Worm (Caenorhabditis elegans) whole organism, L2 larva: ENCODE results near the gene ZC262.2.

Experiments
- C34F6.9 ChIP-seq: fragments of 150-350 bp; optimal IDR thresholded peaks from 2 replicates; lab custom pipeline; 2014; ENCODE audit warnings: missing biosample characterization, missing genetic modification characterization
- F13H6.1 ChIP-seq: sonication (generic microtip); optimal IDR thresholded peaks from 2 replicates; lab custom pipeline; 2016; ENCODE audit warnings: missing genetic modification characterization, missing compliant biosample characterization
- R02D3.7 ChIP-seq: fragments of 150-350 bp; optimal IDR thresholded peaks from 2 replicates; lab custom pipeline; 2014; ENCODE audit warnings: missing biosample characterization, missing genetic modification characterization
- Y55F3AM.14 ChIP-seq: fragments of 200-800 bp; sonication (Bioruptor generic); optimal IDR thresholded peaks from 2 replicates; lab custom pipeline; 2018; ENCODE audit warnings: mild to moderate bottlenecking, missing genetic modification characterization, missing compliant biosample characterization
- ZK546.5 ChIP-seq: sonication (generic microtip); optimal IDR thresholded peaks from 2 replicates; lab custom pipeline; 2017; ENCODE audit warnings: missing biosample characterization, missing genetic modification characterization
- alr-1 ChIP-seq: fragments of 150-350 bp; optimal IDR thresholded peaks from 2 replicates; lab custom pipeline; 2014; ENCODE audit warnings: missing biosample characterization, missing genetic modification characterization
- aly-2 ChIP-seq: fragments of 150-350 bp; optimal IDR thresholded peaks from 2 replicates; lab custom pipeline; 2014; ENCODE audit warnings: missing biosample characterization, missing genetic modification characterization
- ama-1 ChIP-seq: fragments of 150-350 bp; optimal IDR thresholded peaks from 2 replicates; lab custom pipeline; 2018; ENCODE audit warnings: inconsistent platforms
- blmp-1 ChIP-seq: sonication (generic microtip); optimal IDR thresholded peaks from 2 replicates; lab custom pipeline; 2017; ENCODE audit warnings: missing genetic modification characterization, mild to moderate bottlenecking, missing compliant biosample characterization, antibody characterized with exemption, moderate library complexity; ENCODE audit not compliant: insufficient read depth
- crh-2 ChIP-seq: sonication (generic microtip); optimal IDR thresholded peaks from 2 replicates; lab custom pipeline; 2017; ENCODE audit warnings: missing biosample characterization, missing genetic modification characterization
- dmd-4 ChIP-seq: sonication (generic microtip); optimal IDR thresholded peaks from 2 replicates; lab custom pipeline; 2017; ENCODE audit warnings: missing biosample characterization, missing genetic modification characterization
- egl-27 ChIP-seq: sonication (generic microtip); optimal IDR thresholded peaks from 3 replicates; lab custom pipeline; 2017; ENCODE audit warnings: missing biosample characterization, missing genetic modification reagents, missing genetic modification characterization
- elt-1 ChIP-seq: fragments of 150-350 bp; optimal IDR thresholded peaks from 2 replicates; lab custom pipeline; 2014; ENCODE audit warnings: missing biosample characterization, missing genetic modification characterization
- elt-3 ChIP-seq: sonication (generic microtip); optimal IDR thresholded peaks from 2 replicates; lab custom pipeline; 2017; ENCODE audit warnings: missing biosample characterization, missing genetic modification characterization
- fos-1 ChIP-seq: fragments of 150-350 bp; optimal IDR thresholded peaks from 2 replicates; lab custom pipeline; 2014; ENCODE audit warnings: missing biosample characterization, missing genetic modification characterization
- lin-11 ChIP-seq: fragments of 150-350 bp; sonication (generic microtip); optimal IDR thresholded peaks from 2 replicates; lab custom pipeline; 2014; ENCODE audit warnings: missing biosample characterization, missing genetic modification characterization, inconsistent platforms, mixed read lengths
- lin-13 ChIP-seq: fragments of 150-350 bp; optimal IDR thresholded peaks from 2 replicates; lab custom pipeline; 2014; ENCODE audit warnings: missing biosample characterization, missing genetic modification reagents, missing genetic modification characterization
- lin-39 ChIP-seq: fragments of 150-350 bp; optimal IDR thresholded peaks from 2 replicates; lab custom pipeline; 2014; ENCODE audit warnings: missing biosample characterization, missing genetic modification reagents, missing genetic modification characterization
- lsy-2 ChIP-seq, 2 experiments: fragments of 150-350 bp in 1 of 2; sonication (generic microtip) in 1 of 2; optimal IDR thresholded peaks; 2 replicates each; lab custom pipeline; 2014 to 2017; ENCODE audit warnings: missing biosample characterization in 2 of 2, missing genetic modification characterization in 2 of 2
- mab-5 ChIP-seq: fragments of 150-350 bp; optimal IDR thresholded peaks from 2 replicates; lab custom pipeline; 2014; ENCODE audit warnings: missing biosample characterization, missing genetic modification characterization
- mbf-1 ChIP-seq: sonication (generic microtip); optimal IDR thresholded peaks from 2 replicates; lab custom pipeline; 2017; ENCODE audit warnings: missing biosample characterization, missing genetic modification characterization
- mdl-1 ChIP-seq, 2 experiments: fragments of 150-350 bp in 1 of 2; sonication (generic microtip) in 1 of 2; optimal IDR thresholded peaks; 2 replicates each; lab custom pipeline; 2017; ENCODE audit warnings: missing biosample characterization in 2 of 2, missing genetic modification characterization in 2 of 2
- nhr-10 ChIP-seq: sonication (generic microtip); optimal IDR thresholded peaks from 2 replicates; lab custom pipeline; 2017; ENCODE audit warnings: missing biosample characterization, missing genetic modification characterization
- nhr-11 ChIP-seq: fragments of 150-350 bp; optimal IDR thresholded peaks from 2 replicates; lab custom pipeline; 2014; ENCODE audit warnings: missing biosample characterization, missing genetic modification characterization
- nhr-12 ChIP-seq: fragments of 150-350 bp; optimal IDR thresholded peaks from 2 replicates; lab custom pipeline; 2014; ENCODE audit warnings: missing biosample characterization, missing genetic modification characterization
- nhr-129 ChIP-seq: fragments of 150-350 bp; optimal IDR thresholded peaks from 2 replicates; lab custom pipeline; 2014; ENCODE audit warnings: missing biosample characterization, missing genetic modification characterization
- nhr-21 ChIP-seq: fragments of 150-350 bp; optimal IDR thresholded peaks from 2 replicates; lab custom pipeline; 2014; ENCODE audit warnings: missing biosample characterization, missing genetic modification characterization
- nhr-23 ChIP-seq: fragments of 150-350 bp; optimal IDR thresholded peaks from 2 replicates; lab custom pipeline; 2014; ENCODE audit warnings: missing biosample characterization, missing genetic modification reagents, missing genetic modification characterization
- nhr-237 ChIP-seq: fragments of 150-350 bp; optimal IDR thresholded peaks from 2 replicates; lab custom pipeline; 2014; ENCODE audit warnings: missing biosample characterization, missing genetic modification characterization
- nhr-25 ChIP-seq: fragments of 150-350 bp; sonication (generic microtip); optimal IDR thresholded peaks from 3 replicates; lab custom pipeline; 2014; ENCODE audit warnings: missing biosample characterization, missing genetic modification characterization
- nhr-6 ChIP-seq: fragments of 150-350 bp; optimal IDR thresholded peaks from 2 replicates; lab custom pipeline; 2014; ENCODE audit warnings: missing biosample characterization, missing genetic modification characterization
- sem-4 ChIP-seq: fragments of 150-350 bp; optimal IDR thresholded peaks from 2 replicates; lab custom pipeline; 2014; ENCODE audit warnings: missing biosample characterization, missing genetic modification reagents, missing genetic modification characterization
- skn-1 ChIP-seq: sonication (generic microtip); optimal IDR thresholded peaks from 2 replicates; lab custom pipeline; 2017; ENCODE audit warnings: missing biosample characterization, missing genetic modification characterization
- sma-3 ChIP-seq: sonication (generic microtip); optimal IDR thresholded peaks from 2 replicates; lab custom pipeline; 2016; ENCODE audit warnings: missing genetic modification reagents, missing genetic modification characterization, missing compliant biosample characterization
- sma-9 ChIP-seq, 2 experiments: fragments of 150-350 bp in 1 of 2; sonication (generic microtip) in 1 of 2; optimal IDR thresholded peaks; 2 replicates each; lab custom pipeline; 2014 to 2016; ENCODE audit warnings: missing genetic modification characterization in 2 of 2, mild to moderate bottlenecking in 1 of 2, missing biosample characterization in 1 of 2, missing compliant biosample characterization in 1 of 2, missing genetic modification reagents in 1 of 2, moderate library complexity in 1 of 2
- snpc-4 ChIP-seq: fragments of 150-350 bp; optimal IDR thresholded peaks from 2 replicates; lab custom pipeline; 2014; ENCODE audit warnings: missing biosample characterization, missing genetic modification characterization
- unc-39 ChIP-seq: fragments of 150-350 bp; optimal IDR thresholded peaks from 2 replicates; lab custom pipeline; 2014; ENCODE audit warnings: missing biosample characterization, missing genetic modification characterization
- unc-55 ChIP-seq: fragments of 150-350 bp; sonication (generic microtip); optimal IDR thresholded peaks from 3 replicates; lab custom pipeline; 2014; ENCODE audit warnings: missing biosample characterization, missing genetic modification reagents, missing genetic modification characterization
- unc-62 ChIP-seq: fragments of 150-350 bp; optimal IDR thresholded peaks from 2 replicates; lab custom pipeline; 2014; ENCODE audit warnings: missing biosample characterization, missing genetic modification reagents, missing genetic modification characterization
- zag-1 ChIP-seq: fragments of 150-350 bp; optimal IDR thresholded peaks from 2 replicates; lab custom pipeline; 2014; ENCODE audit warnings: missing biosample characterization, missing genetic modification characterization
- ztf-1 ChIP-seq: fragments of 200-800 bp; sonication (Bioruptor generic); conservative IDR thresholded peaks from 2 replicates; pipeline ENCODE4 v1.3.6; 2022; ENCODE audit warnings: missing genetic modification characterization, missing compliant biosample characterization
- ztf-11 ChIP-seq: sonication (generic microtip); optimal IDR thresholded peaks from 2 replicates; lab custom pipeline; 2017; ENCODE audit warnings: missing biosample characterization, missing genetic modification characterization
- ztf-4 ChIP-seq: fragments of 150-350 bp; optimal IDR thresholded peaks from 2 replicates; lab custom pipeline; 2014; ENCODE audit warnings: missing biosample characterization, missing genetic modification characterization

ZC262.2 gene

DNA sequence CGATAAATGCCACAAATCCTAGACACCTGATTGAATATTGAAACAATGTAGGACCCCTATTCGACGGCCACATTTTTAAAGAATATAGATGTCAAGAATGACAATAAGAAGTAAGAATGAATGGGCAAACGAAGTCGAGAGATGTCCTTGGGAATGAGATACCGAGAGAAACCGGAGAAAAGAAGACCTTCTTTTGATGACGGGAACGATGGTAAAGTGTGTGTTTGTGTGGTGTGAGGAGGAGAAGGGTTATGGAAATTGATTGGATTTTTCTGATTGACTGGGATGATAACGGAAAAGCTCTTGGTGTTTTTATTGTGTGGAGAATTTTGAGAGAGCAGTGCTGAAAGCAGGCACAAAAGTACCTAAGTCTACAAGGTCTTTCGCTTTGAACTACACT lies 36.8 kb downstream of the ZC262.2 start, which contains the start of gene R05D3.9:
Gene R05D3.9 (minus strand): TSS at position 101 of the 400 bp plus-strand sequence.
- TF ChIP-seq crh-2 (tag; lab: Kevin White, UChicago) (no peak), aly-2 (tag; lab: Kevin White, UChicago) (no peak), lin-13 (GFP tag; lab: Kevin White, UChicago) (no peak), nhr-11 (tag; lab: Kevin White, UChicago) (no peak), ztf-11 (tag; lab: Kevin White, UChicago) (no peak), lin-39 (tag; lab: Kevin White, UChicago) (no peak), nhr-129 (no peak), nhr-10 (no peak), ZK546.5 (no peak), unc-55 (GFP tag; lab: Kevin White, UChicago) (no peak), ztf-1 (GFP tag; lab: Robert Waterston, UW) (no peak), nhr-23 (tag; lab: Kevin White, UChicago) (no peak), unc-62 (no peak), blmp-1 (tag; lab: Kevin White, UChicago) (no peak), mbf-1 (tag; lab: Kevin White, UChicago) (no peak), sma-9 (GFP tag; optimal IDR thresholded peaks at IDR 0.05; lab: Kevin White, UChicago) (no peak), sma-9 (tag; optimal IDR thresholded peaks at IDR 0.05; lab: Kevin White, UChicago) (no peak), dmd-4 (tag; lab: Kevin White, UChicago) (no peak), ama-1 (lab: Kevin White, UChicago) (no peak), nhr-6 (tag; lab: Kevin White, UChicago) (no peak)
- TF ChIP-seq, all 48 proteins: peak for 0

DNA sequence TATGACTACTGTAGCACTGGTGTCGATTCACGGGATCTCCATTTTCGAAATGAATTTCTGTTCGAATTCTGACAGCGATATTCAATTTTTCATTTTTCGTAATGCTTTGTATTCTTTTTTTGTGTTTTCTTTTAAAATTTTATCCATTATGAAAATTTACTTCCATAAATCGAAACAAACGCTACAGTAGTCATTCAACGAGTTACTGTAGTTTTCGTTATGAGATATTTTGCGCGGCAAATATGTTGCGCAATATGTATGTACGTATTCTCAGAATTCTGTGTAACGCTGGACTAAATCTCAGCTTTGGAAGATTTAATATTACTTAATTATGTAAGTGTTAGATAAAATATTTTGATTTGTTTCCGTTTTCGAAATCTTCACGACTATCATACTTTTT lies 37.3 kb downstream of the ZC262.2 start:
- TF ChIP-seq fos-1 (tag; lab: Kevin White, UChicago): no peak
- no peak for TF ChIP-seq alr-1 (tag; lab: Kevin White, UChicago)
- no peak for TF ChIP-seq ztf-11 (tag; lab: Kevin White, UChicago)
- no peak for TF ChIP-seq aly-2 (tag; lab: Kevin White, UChicago)
- TF ChIP-seq nhr-12: no peak
- TF ChIP-seq ama-1 (lab: Kevin White, UChicago): no peak
- TF ChIP-seq skn-1 (tag; lab: Kevin White, UChicago): no peak
- TF ChIP-seq sma-3 (GFP tag; lab: Kevin White, UChicago): no peak
- no peak for TF ChIP-seq elt-1 (tag; lab: Kevin White, UChicago)
- TF ChIP-seq lin-39 (tag; lab: Kevin White, UChicago): no peak
- no peak for TF ChIP-seq unc-62
- TF ChIP-seq mdl-1 (tag; optimal IDR thresholded peaks at IDR 0.05; lab: Kevin White, UChicago): no peak

DNA sequence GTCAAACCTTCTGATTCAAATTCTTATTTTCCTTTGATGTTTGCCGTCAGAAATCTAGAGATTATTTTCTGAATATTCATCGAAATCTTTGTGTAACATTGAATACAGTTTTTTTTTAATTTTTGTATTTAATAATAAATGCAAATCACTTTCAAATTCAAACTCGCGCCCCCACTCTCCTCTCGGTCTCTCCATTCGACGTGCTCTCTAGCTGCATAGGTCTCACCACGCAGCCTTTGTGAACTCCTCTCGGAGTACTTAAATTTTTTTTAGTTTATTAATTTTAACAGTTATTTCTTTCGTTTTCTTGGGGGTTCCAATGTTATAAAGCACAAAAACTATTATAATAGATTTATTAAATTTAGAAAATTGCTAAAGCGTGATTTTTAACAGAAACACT lies 38.3 kb downstream of the ZC262.2 start:
- peak; percentile 16 for TF ChIP-seq unc-55 (GFP tag; lab: Kevin White, UChicago)
- TF ChIP-seq fos-1 (tag; lab: Kevin White, UChicago): no peak

DNA sequence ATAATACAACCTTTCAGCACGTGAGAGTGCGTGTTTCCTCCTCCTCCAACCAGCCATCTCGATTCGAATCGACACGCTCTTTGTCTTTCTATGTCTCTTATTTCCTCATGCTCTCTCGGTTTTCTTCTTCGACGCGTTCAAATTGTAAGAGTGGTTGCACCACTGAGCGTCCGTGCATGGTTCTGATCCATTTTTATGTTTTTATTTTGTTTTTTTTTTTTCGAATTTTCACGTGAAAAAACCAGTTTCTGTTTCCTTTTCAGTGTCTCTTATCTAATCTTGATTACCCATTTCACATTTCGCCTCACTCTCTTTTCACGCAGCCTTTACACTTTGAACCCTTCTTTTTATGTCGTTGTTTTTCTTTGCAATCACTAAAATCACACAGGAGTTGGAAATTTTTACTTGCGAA lies 39.0 kb downstream of the ZC262.2 start:
- TF ChIP-seq snpc-4 (tag; lab: Kevin White, UChicago) (no peak), unc-39 (tag; lab: Kevin White, UChicago) (no peak), lin-13 (GFP tag; lab: Kevin White, UChicago) (no peak), nhr-23 (tag; lab: Kevin White, UChicago) (no peak), elt-3 (no peak), R02D3.7 (tag; lab: Kevin White, UChicago) (no peak), nhr-25 (tag; lab: Kevin White, UChicago) (peak; percentile 53), nhr-6 (tag; lab: Kevin White, UChicago) (no peak), blmp-1 (tag; lab: Kevin White, UChicago) (peak; percentile 52), nhr-10 (no peak), crh-2 (tag; lab: Kevin White, UChicago) (peak; percentile 39), sem-4 (tag; lab: Kevin White, UChicago) (no peak), nhr-237 (tag; lab: Kevin White, UChicago) (no peak), F13H6.1 (tag; lab: Kevin White, UChicago) (peak; percentile 54), nhr-129 (peak; percentile 50), mdl-1 (tag; optimal IDR thresholded peaks at IDR 0.05; lab: Kevin White, UChicago) (peak in 1 of 2 experiments; percentile 17), lsy-2 (tag; optimal IDR thresholded peaks at IDR 0.05; lab: Kevin White, UChicago) (peak in 1 of 2 experiments; percentile 63), ztf-11 (tag; lab: Kevin White, UChicago) (no peak), alr-1 (tag; lab: Kevin White, UChicago) (no peak), ama-1 (lab: Kevin White, UChicago) (no peak), mab-5 (tag; lab: Kevin White, UChicago) (no peak), sma-9 (GFP tag; optimal IDR thresholded peaks at IDR 0.05; lab: Kevin White, UChicago) (no peak), sma-9 (tag; optimal IDR thresholded peaks at IDR 0.05; lab: Kevin White, UChicago) (no peak), unc-55 (GFP tag; lab: Kevin White, UChicago) (peak; percentile 2), elt-1 (tag; lab: Kevin White, UChicago) (no peak), nhr-21 (tag; lab: Kevin White, UChicago) (peak; percentile 53), fos-1 (tag; lab: Kevin White, UChicago) (peak; percentile 46), unc-62 (no peak), zag-1 (no peak), Y55F3AM.14 (GFP tag; lab: Kevin White, UChicago) (peak; percentile 39), dmd-4 (tag; lab: Kevin White, UChicago) (no peak), sma-3 (GFP tag; lab: Kevin White, UChicago) (peak; percentile 2), C34F6.9 (tag; lab: Kevin White, UChicago) (peak; percentile 68), egl-27 (tag; lab: Kevin White, UChicago) (no peak), lin-11 (tag; lab: Kevin White, UChicago) (no peak), ztf-4 (no peak), mbf-1 (tag; lab: Kevin White, UChicago) (no peak), nhr-12 (no peak), nhr-11 (tag; lab: Kevin White, UChicago) (no peak)
- TF ChIP-seq, all 48 proteins: peak for 13
